Worm (Caenorhabditis elegans): ENCODE measurements around the gene trr-1.

The trr-1 gene

DNA sequence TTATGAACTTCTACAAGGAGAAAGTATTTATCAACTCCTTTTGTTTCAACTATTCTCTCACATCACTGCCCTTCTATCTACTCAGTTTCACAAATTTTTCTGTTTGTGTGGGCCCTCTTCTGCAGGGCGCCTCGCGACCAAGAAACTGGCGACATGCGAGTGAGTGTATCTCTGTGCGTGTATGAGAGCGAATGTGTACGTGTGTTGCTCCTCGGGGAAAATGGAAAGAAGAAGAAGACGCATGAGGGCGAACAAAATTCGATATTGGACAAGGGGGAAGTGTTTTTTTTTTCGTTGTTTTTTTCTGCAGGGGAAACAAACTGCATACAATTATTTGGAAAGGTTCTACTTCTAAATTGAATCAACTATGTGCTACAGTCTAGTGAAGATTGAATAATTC lies 54.2 kb downstream of the trr-1 start (continued):
- TF ChIP-seq dve-1 (tag; optimal IDR thresholded peaks at IDR 0.05; ENCODE audit: insufficient read depth) = peak; percentile 19
- TF ChIP-seq egl-43 (GFP tag; IDR thresholded peaks at IDR 0.05) = 0 out of 2 replicates have a peak, but pooled peaks have one; percentile 12
- peak; percentile 46 for TF ChIP-seq hlh-30 (tag; optimal IDR thresholded peaks at IDR 0.05; ENCODE audit: insufficient read depth)
- TF ChIP-seq ceh-32 (tag; optimal IDR thresholded peaks at IDR 0.05; ENCODE audit: poor library complexity) = no peak
- no peak for TF ChIP-seq tag-97 (GFP tag; IDR thresholded peaks at IDR 0.05)
- no peak for TF ChIP-seq ceh-28 (tag; optimal IDR thresholded peaks at IDR 0.05)
- TF ChIP-seq dmd-8 (GFP tag; IDR thresholded peaks at IDR 0.05) = no peak
- no peak for TF ChIP-seq jun-1 (tag; optimal IDR thresholded peaks at IDR 0.05)
- TF ChIP-seq F37D6.2 (tag; optimal IDR thresholded peaks at IDR 0.05) = no peak
- no peak for TF ChIP-seq zfp-3 (GFP tag; conservative IDR thresholded peaks at IDR 0.05)
- no peak for TF ChIP-seq dmd-6 (GFP tag; IDR thresholded peaks at IDR 0.05)
- peak; percentile 7 for TF ChIP-seq hlh-11 (tag; optimal IDR thresholded peaks at IDR 0.05)
- TF ChIP-seq nhr-237 (tag; optimal IDR thresholded peaks at IDR 0.05) = no peak
- TF ChIP-seq mxl-3 (GFP tag; optimal IDR thresholded peaks at IDR 0.05) = no peak
- TF ChIP-seq zip-2 (tag; optimal IDR thresholded peaks at IDR 0.05) = no peak
- TF ChIP-seq ztf-11 (tag; optimal IDR thresholded peaks at IDR 0.05) = no peak
- TF ChIP-seq lsy-2 (tag; optimal IDR thresholded peaks at IDR 0.05) = peak in 1 of 2 experiments; percentile 37
- TF ChIP-seq unc-130 (GFP tag; optimal IDR thresholded peaks at IDR 0.05) = no peak
- no peak for TF ChIP-seq nhr-77 (tag; optimal IDR thresholded peaks at IDR 0.05)
- no peak for TF ChIP-seq zag-1 (tag; optimal IDR thresholded peaks at IDR 0.05)
- TF ChIP-seq ceh-44 (GFP tag; IDR thresholded peaks at IDR 0.05) = no peak
- no peak for TF ChIP-seq nhr-111 (GFP tag; optimal IDR thresholded peaks at IDR 0.05)
- no peak for TF ChIP-seq vab-7 (GFP tag; IDR thresholded peaks at IDR 0.05)
- peak; percentile 51 for TF ChIP-seq hmg-1.1 (GFP tag; IDR thresholded peaks at IDR 0.05)
- TF ChIP-seq nhr-28 (tag; optimal IDR thresholded peaks at IDR 0.05) = no peak
- no peak for TF ChIP-seq lin-38 (GFP tag; IDR thresholded peaks at IDR 0.05)
- TF ChIP-seq unc-39 (tag; optimal IDR thresholded peaks at IDR 0.05) = no peak

DNA sequence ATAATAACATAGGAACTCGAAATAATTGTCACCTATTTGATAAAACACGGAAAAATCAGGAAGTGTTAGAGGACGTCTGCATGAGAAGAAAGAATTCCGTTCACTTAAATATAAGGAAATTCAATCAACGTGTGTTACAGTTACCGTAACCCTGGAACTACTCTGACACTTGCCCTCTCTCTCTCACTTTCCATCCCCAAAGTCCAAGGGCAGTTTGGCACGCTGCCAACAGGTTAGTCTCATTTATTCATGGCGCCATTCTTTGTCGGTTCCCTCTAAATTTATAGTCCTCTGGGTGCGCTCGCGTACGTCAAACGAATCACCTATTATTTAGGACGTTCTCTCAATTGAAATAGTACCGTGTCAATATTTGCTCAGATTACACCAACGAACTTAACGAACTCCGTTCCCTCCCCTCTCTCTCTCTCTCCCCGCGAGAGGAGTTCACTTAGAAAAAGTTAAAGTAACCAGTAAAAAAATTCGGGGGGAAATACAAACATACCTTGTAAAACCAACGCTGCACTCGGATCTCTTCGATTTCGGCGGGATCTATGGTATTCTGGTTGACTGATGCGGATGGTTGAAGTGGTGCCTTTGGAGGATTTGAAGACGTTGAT lies 55.0 kb downstream of the trr-1 start:
- TF ChIP-seq F37D6.2 (tag; optimal IDR thresholded peaks at IDR 0.05) = no peak
- TF ChIP-seq ceh-44 (GFP tag; IDR thresholded peaks at IDR 0.05) = no peak
- no peak for TF ChIP-seq egl-43 (GFP tag; IDR thresholded peaks at IDR 0.05)
- TF ChIP-seq lsy-2 (tag; optimal IDR thresholded peaks at IDR 0.05) = peak in 1 of 2 experiments; percentile 1
- no peak for TF ChIP-seq zag-1 (tag; optimal IDR thresholded peaks at IDR 0.05)
- TF ChIP-seq pha-4 (GFP tag; IDR thresholded peaks at IDR 0.05) = no peak
- TF ChIP-seq pha-4 (tag; optimal IDR thresholded peaks at IDR 0.05) = peak; percentile 56
- TF ChIP-seq dmd-9 (GFP tag; IDR thresholded peaks at IDR 0.05) = no peak
- TF ChIP-seq dve-1 (tag; optimal IDR thresholded peaks at IDR 0.05; ENCODE audit: insufficient read depth) = no peak
- TF ChIP-seq hlh-11 (tag; optimal IDR thresholded peaks at IDR 0.05) = no peak

DNA sequence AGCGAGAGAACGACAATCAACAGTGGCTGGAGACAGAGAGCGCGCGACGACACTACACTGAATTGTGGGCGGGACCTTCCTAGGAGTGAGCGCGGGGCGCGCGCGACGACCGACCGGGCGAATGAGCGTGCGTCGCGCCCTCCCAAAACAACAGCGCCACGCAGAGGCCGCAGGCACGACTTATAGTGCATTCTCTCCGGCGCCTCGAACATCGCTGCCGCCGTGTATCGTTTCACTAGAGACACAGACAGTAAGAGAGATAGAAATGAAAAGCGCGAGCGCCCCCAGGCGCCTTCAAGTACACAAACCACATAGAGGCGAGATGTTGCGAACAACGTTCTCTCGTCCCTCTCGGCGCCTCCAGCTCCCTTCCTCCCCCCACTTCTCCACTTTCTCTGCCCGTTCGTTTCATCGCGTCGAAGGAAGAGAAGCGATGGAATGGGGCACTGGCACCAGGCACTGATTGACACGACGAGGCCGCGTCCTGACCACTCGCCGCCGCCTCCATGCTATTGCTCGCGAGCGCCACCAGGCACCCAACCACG lies 55.8 kb downstream of the trr-1 start:
- TF ChIP-seq snpc-1.2 (GFP tag; IDR thresholded peaks at IDR 0.05) (peak; percentile 54; the same call in 1 of the 2 replicates), aly-2 (tag; optimal IDR thresholded peaks at IDR 0.05) (no peak), nhr-111 (GFP tag; optimal IDR thresholded peaks at IDR 0.05) (no peak), nhr-28 (tag; optimal IDR thresholded peaks at IDR 0.05) (peak; percentile 90), ceh-20 (GFP tag; IDR thresholded peaks at IDR 0.05) (peak; percentile 66), dmd-8 (GFP tag; IDR thresholded peaks at IDR 0.05) (0 out of 2 replicates have a peak, but pooled peaks have one; percentile 7), ztf-11 (tag; optimal IDR thresholded peaks at IDR 0.05) (no peak), ama-1 (optimal IDR thresholded peaks at IDR 0.05) (no peak), ceh-62 (tag; optimal IDR thresholded peaks at IDR 0.05) (no peak), spr-1 (tag; optimal IDR thresholded peaks at IDR 0.05) (peak; percentile 46), T20F7.1 (GFP tag; optimal IDR thresholded peaks at IDR 0.05) (no peak), mxl-2 (GFP tag; conservative IDR thresholded peaks at IDR 0.05) (no peak), snpc-4 (tag; optimal IDR thresholded peaks at IDR 0.05) (no peak), egl-27 (tag; optimal IDR thresholded peaks at IDR 0.05) (no peak), egl-43 (GFP tag; IDR thresholded peaks at IDR 0.05) (peak; percentile 84), nhr-10 (tag; optimal IDR thresholded peaks at IDR 0.05) (peak; percentile 90), Y75B8A.6 (GFP tag; IDR thresholded peaks at IDR 0.05) (no peak), Y105C5A.15 (GFP tag; IDR thresholded peaks at IDR 0.05) (no peak), nhr-11 (tag; optimal IDR thresholded peaks at IDR 0.05) (peak; percentile 70), ces-1 (GFP tag; optimal IDR thresholded peaks at IDR 0.05) (no peak), ztf-7 (tag; optimal IDR thresholded peaks at IDR 0.05) (no peak), tag-97 (GFP tag; IDR thresholded peaks at IDR 0.05) (0 out of 2 replicates have a peak, but pooled peaks have one; percentile 7), rbr-2 (tag; optimal IDR thresholded peaks at IDR 0.05) (peak; percentile 91)

Data from whole organism, L4 larva.